Fruit fly (Drosophila melanogaster) whole organism, embryonic: ENCODE results near the gene sob.
A peak's percentile ranks its signal among the peaks of the same experiment; 100 is the strongest.

Experiments
- CG31224 ChIP-seq: fragments of 200-800 bp; sonication (Bioruptor generic); IDR thresholded peaks from 2 replicates; pipeline ENCODE4 v1.3.6; 2022; ENCODE audit warnings: missing biosample characterization, missing genetic modification characterization
- CG42726 ChIP-seq: fragments of 200-800 bp; sonication (Bioruptor generic); IDR thresholded peaks from 2 replicates; pipeline ENCODE4 v1.3.6; 2022; ENCODE audit warnings: missing biosample characterization, missing genetic modification characterization; ENCODE audit not compliant: partially characterized antibody
- CG8388 ChIP-seq: fragments of 200-800 bp; sonication (Bioruptor generic); optimal IDR thresholded peaks from 2 replicates; lab custom pipeline; 2019; ENCODE audit warnings: missing biosample characterization, mild to moderate bottlenecking, missing genetic modification characterization, moderate library complexity
- HLH4C ChIP-seq: fragments of 200-800 bp; sonication (Bioruptor generic); IDR thresholded peaks from 3 replicates; pipeline ENCODE4 v1.3.6; 2022; ENCODE audit warnings: missing biosample characterization, missing genetic modification characterization; ENCODE audit not compliant: partially characterized antibody
- HmgZ ChIP-seq: fragments of 200-800 bp; sonication (Bioruptor generic); optimal IDR thresholded peaks from 2 replicates; lab custom pipeline; 2018; ENCODE audit warnings: missing biosample characterization, mild to moderate bottlenecking, missing genetic modification characterization
- Lim3 ChIP-seq: fragments of 200-800 bp; sonication (Bioruptor generic); IDR thresholded peaks from 2 replicates; pipeline ENCODE4 v1.3.6; 2022; ENCODE audit warnings: missing biosample characterization, missing genetic modification characterization
- Med ChIP-seq: fragments of 200-800 bp; sonication (Bioruptor generic); peaks from one replicate; lab custom pipeline; 2016; ENCODE audit warnings: missing biosample characterization, missing genetic modification characterization, mild to moderate bottlenecking, inconsistent platforms, moderate library complexity
- hb ChIP-seq: fragments of 200-800 bp; sonication (Bioruptor generic); IDR thresholded peaks from 3 replicates; pipeline ENCODE4 v1.3.6; 2022; ENCODE audit warnings: missing biosample characterization, missing genetic modification characterization; ENCODE audit not compliant: partially characterized antibody
- nom ChIP-seq: fragments of 200-800 bp; sonication (Bioruptor generic); optimal IDR thresholded peaks from 2 replicates; lab custom pipeline; 2017; ENCODE audit warnings: missing biosample characterization, missing genetic modification characterization, mild to moderate bottlenecking, moderate library complexity, missing genetic modification reagents
- p53 ChIP-seq: fragments of 200-800 bp; sonication (Bioruptor generic); optimal IDR thresholded peaks from 2 replicates; lab custom pipeline; 2016; ENCODE audit warnings: missing biosample characterization, missing genetic modification characterization
- repo ChIP-seq: fragments of 200-800 bp; sonication (Bioruptor generic); optimal IDR thresholded peaks from 2 replicates; lab custom pipeline; 2016; ENCODE audit warnings: missing biosample characterization, missing genetic modification characterization
- usp ChIP-seq: fragments of >200 bp; optimal IDR thresholded peaks from 2 replicates; lab custom pipeline; 2017; ENCODE audit warnings: missing biosample characterization, missing genetic modification characterization

- no peak for TF ChIP-seq CG42726 (GFP tag; lab: Robert Waterston, UW)
- TF ChIP-seq HLH4C (GFP tag; lab: Robert Waterston, UW), result no peak
- no peak for TF ChIP-seq hb
- TF ChIP-seq CG31224 (GFP tag; lab: Robert Waterston, UW), result no peak
- TF ChIP-seq usp (GFP tag; lab: Kevin White, UChicago), result no peak
- TF ChIP-seq HmgZ, result no peak
- no peak for TF ChIP-seq p53 (GFP tag; lab: Kevin White, UChicago)
- no peak for TF ChIP-seq Lim3 (GFP tag; lab: Robert Waterston, UW)
- no peak for TF ChIP-seq nom (GFP tag; lab: Kevin White, UChicago)
- TF ChIP-seq CG8388 (GFP tag; lab: Kevin White, UChicago), result peak; percentile 24
- peak; percentile 90 for TF ChIP-seq Med (GFP tag; lab: Kevin White, UChicago)
- peak; percentile 10 for TF ChIP-seq repo (GFP tag; lab: Kevin White, UChicago)
These were observed 47.5 kb downstream of the sob start for dm6 chr2L:3532973-3533525.
